Worm (Caenorhabditis elegans) whole organism, L1 larva: ENCODE results near the gene T23F2.2.

Experiments
- C04F5.9 ChIP-seq: sonication (generic microtip); optimal IDR thresholded peaks from 2 replicates; lab custom pipeline; 2016; ENCODE audit warnings: missing genetic modification characterization, missing compliant biosample characterization
- F16B12.6 ChIP-seq: fragments of 150-350 bp; optimal IDR thresholded peaks from 2 replicates; lab custom pipeline; 2014; ENCODE audit warnings: missing biosample characterization, missing genetic modification characterization
- alr-1 ChIP-seq: fragments of 200-800 bp; sonication (Bioruptor generic); optimal IDR thresholded peaks from 2 replicates; lab custom pipeline; 2018; ENCODE audit warnings: borderline replicate concordance, mild to moderate bottlenecking, missing genetic modification characterization, missing compliant biosample characterization
- blmp-1 ChIP-seq: fragments of 150-350 bp; optimal IDR thresholded peaks from 2 replicates; lab custom pipeline; 2014; ENCODE audit warnings: missing biosample characterization, missing genetic modification characterization
- ceh-88 ChIP-seq: fragments of 200-800 bp; sonication (Bioruptor generic); IDR thresholded peaks from 2 replicates; pipeline ENCODE4 v1.3.6; 2022; ENCODE audit warnings: missing genetic modification characterization, missing compliant biosample characterization
- ceh-90 ChIP-seq: sonication (generic microtip); optimal IDR thresholded peaks from 2 replicates; lab custom pipeline; 2016; ENCODE audit warnings: missing genetic modification characterization, missing compliant biosample characterization
- dpl-1 ChIP-seq, 3 experiments: fragments of 150-350 bp in 2 of 3; sonication (generic microtip) in 1 of 3; optimal IDR thresholded peaks; 2 replicates each; lab custom pipeline; 2014 to 2017; ENCODE audit warnings: missing biosample characterization in 3 of 3, missing genetic modification characterization in 3 of 3, missing genetic modification reagents in 3 of 3
- efl-1 ChIP-seq, 4 experiments: fragments of 150-350 bp; optimal IDR thresholded peaks in 3 of 4; peaks in 1 of 4; 1 replicate in 1 of 4; 2 replicates in 3 of 4; lab custom pipeline; 2014; ENCODE audit warnings: missing biosample characterization in 2 of 4, missing genetic modification characterization in 2 of 4, missing genetic modification reagents in 2 of 4
- egl-27 ChIP-seq, 2 experiments: fragments of 150-350 bp in 1 of 2; sonication (generic microtip); optimal IDR thresholded peaks; 3 replicates each; lab custom pipeline; 2017 to 2018; ENCODE audit warnings: missing biosample characterization in 2 of 2, missing genetic modification characterization in 2 of 2, missing genetic modification reagents in 2 of 2
- elt-3 ChIP-seq, 6 experiments: fragments of 150-350 bp in 1 of 6; sonication (generic microtip); optimal IDR thresholded peaks; 2 replicates each; lab custom pipeline; 2017 to 2018; ENCODE audit warnings: missing biosample characterization in 6 of 6, missing genetic modification characterization in 6 of 6, inconsistent platforms in 1 of 6
- hlh-17 ChIP-seq: fragments of 200-800 bp; sonication (Bioruptor generic); optimal IDR thresholded peaks from 2 replicates; lab custom pipeline; 2018; ENCODE audit warnings: missing genetic modification characterization, mild to moderate bottlenecking, missing compliant biosample characterization, moderate library complexity, borderline replicate concordance
- hlh-4 ChIP-seq: sonication (generic microtip); optimal IDR thresholded peaks from 2 replicates; lab custom pipeline; 2016; ENCODE audit warnings: mild to moderate bottlenecking, missing genetic modification characterization, missing compliant biosample characterization
- hpl-2 ChIP-seq: fragments of 150-350 bp; optimal IDR thresholded peaks from 2 replicates; lab custom pipeline; 2014; ENCODE audit warnings: missing biosample characterization, missing genetic modification reagents, missing genetic modification characterization
- lin-13 ChIP-seq: fragments of 150-350 bp; optimal IDR thresholded peaks from 2 replicates; lab custom pipeline; 2014; ENCODE audit warnings: missing biosample characterization, missing genetic modification reagents, missing genetic modification characterization
- lin-14 ChIP-seq: fragments of 200-800 bp; sonication (Bioruptor generic); optimal IDR thresholded peaks from 2 replicates; lab custom pipeline; 2018; ENCODE audit warnings: mild to moderate bottlenecking, missing genetic modification characterization, moderate library complexity, missing compliant biosample characterization
- lin-15B ChIP-seq: fragments of 150-350 bp; sonication (generic microtip); optimal IDR thresholded peaks from 3 replicates; lab custom pipeline; 2014; ENCODE audit warnings: missing biosample characterization, missing genetic modification characterization
- lin-35 ChIP-seq, 2 experiments: fragments of 150-350 bp; optimal IDR thresholded peaks; 2 replicates each; lab custom pipeline; 2014; ENCODE audit warnings: missing biosample characterization in 2 of 2, missing genetic modification characterization in 2 of 2, missing genetic modification reagents in 2 of 2
- lsy-2 ChIP-seq, 2 experiments: fragments of 150-350 bp; optimal IDR thresholded peaks; 2 replicates each; lab custom pipeline; 2014; ENCODE audit warnings: missing biosample characterization in 2 of 2, missing genetic modification characterization in 2 of 2
- mdl-1 ChIP-seq, 2 experiments: fragments of 150-350 bp; optimal IDR thresholded peaks; 2 replicates each; lab custom pipeline; 2014 to 2017; ENCODE audit warnings: missing biosample characterization in 2 of 2, missing genetic modification characterization in 2 of 2, inconsistent platforms in 1 of 2
- mef-2 ChIP-seq: fragments of 150-350 bp; optimal IDR thresholded peaks from 2 replicates; lab custom pipeline; 2014; ENCODE audit warnings: missing biosample characterization, missing genetic modification characterization
- nhr-11 ChIP-seq: fragments of 150-350 bp; optimal IDR thresholded peaks from 2 replicates; lab custom pipeline; 2014; ENCODE audit warnings: missing biosample characterization, missing genetic modification characterization
- nhr-19 ChIP-seq: fragments of 200-800 bp; sonication (Bioruptor generic); conservative IDR thresholded peaks from 2 replicates; pipeline ENCODE4 v1.3.6; 2022; ENCODE audit warnings: missing genetic modification characterization, missing compliant biosample characterization
- nhr-47 ChIP-seq: sonication (generic microtip); optimal IDR thresholded peaks from 2 replicates; lab custom pipeline; 2016; ENCODE audit warnings: mild to moderate bottlenecking, missing genetic modification characterization, moderate library complexity, missing compliant biosample characterization
- nhr-71 ChIP-seq: sonication (generic microtip); optimal IDR thresholded peaks from 2 replicates; lab custom pipeline; 2016; ENCODE audit warnings: mild to moderate bottlenecking, missing genetic modification characterization, moderate library complexity, missing compliant biosample characterization
- rnt-1 ChIP-seq: sonication (generic microtip); optimal IDR thresholded peaks from 2 replicates; lab custom pipeline; 2016; ENCODE audit warnings: mild to moderate bottlenecking, missing genetic modification characterization, moderate library complexity, missing compliant biosample characterization
- snu-23 ChIP-seq: sonication (generic microtip); optimal IDR thresholded peaks from 2 replicates; lab custom pipeline; 2016; ENCODE audit warnings: missing genetic modification characterization, missing compliant biosample characterization
- sptf-1 ChIP-seq: fragments of 150-350 bp; optimal IDR thresholded peaks from 2 replicates; lab custom pipeline; 2014; ENCODE audit warnings: missing biosample characterization, missing genetic modification characterization
- sup-37 ChIP-seq: fragments of 200-800 bp; sonication (Bioruptor generic); optimal IDR thresholded peaks from 2 replicates; lab custom pipeline; 2018; ENCODE audit warnings: mild to moderate bottlenecking, missing genetic modification characterization, missing compliant biosample characterization
- unc-98 ChIP-seq: fragments of 200-800 bp; sonication (Bioruptor generic); IDR thresholded peaks from 2 replicates; pipeline ENCODE4 v1.3.6; 2022; ENCODE audit warnings: missing genetic modification characterization, missing compliant biosample characterization
- ztf-11 ChIP-seq, 2 experiments: sonication (generic microtip); optimal IDR thresholded peaks; 2 replicates each; lab custom pipeline; 2016 to 2017; ENCODE audit warnings: missing genetic modification characterization in 2 of 2, missing biosample characterization in 1 of 2, missing compliant biosample characterization in 1 of 2
- ztf-4 ChIP-seq: fragments of 150-350 bp; optimal IDR thresholded peaks from 2 replicates; lab custom pipeline; 2014; ENCODE audit warnings: missing biosample characterization, missing genetic modification characterization

Gene T23F2.2

DNA sequence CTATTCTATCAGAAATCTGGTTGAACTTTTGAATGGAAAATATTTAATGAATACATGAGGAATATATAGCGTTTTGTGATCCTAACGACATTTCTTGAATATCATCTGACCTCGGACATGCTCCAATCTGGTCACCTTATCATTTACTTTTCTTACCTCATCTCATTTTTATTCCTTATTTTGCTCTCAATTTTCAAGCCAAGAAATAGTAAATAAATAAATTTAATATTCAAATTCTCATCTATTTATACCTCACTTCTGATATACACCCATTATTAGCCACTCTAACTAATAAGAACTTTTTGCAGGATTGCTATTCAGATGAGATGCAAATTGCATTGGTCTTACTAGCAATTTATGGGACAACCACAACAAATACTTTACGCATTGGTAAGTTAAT, 44.1 kb downstream of the T23F2.2 start, which contains the start of gene ddr-1:
ddr-1 (plus strand) TSS at position 301 of the 400 bp plus-strand sequence.
- no peak for TF ChIP-seq efl-1 (optimal IDR thresholded peaks at IDR 0.05; lab: Kevin White, UChicago)
- TF ChIP-seq efl-1 (GFP tag; optimal IDR thresholded peaks at IDR 0.05 in 1 of 2; lab: Kevin White, UChicago): no peak
- no peak for TF ChIP-seq lin-15B (tag; lab: Kevin White, UChicago)
- no peak for TF ChIP-seq unc-98
- TF ChIP-seq mef-2 (tag; lab: Kevin White, UChicago): no peak
- no peak for TF ChIP-seq lsy-2 (tag; optimal IDR thresholded peaks at IDR 0.05; lab: Kevin White, UChicago)
- TF ChIP-seq ztf-4: no peak
- TF ChIP-seq lin-35 (GFP tag; optimal IDR thresholded peaks at IDR 0.05; lab: Kevin White, UChicago): no peak
- TF ChIP-seq ceh-88 (GFP tag; lab: Robert Waterston, UW): no peak
- TF ChIP-seq nhr-19: no peak
- no peak for TF ChIP-seq snu-23 (GFP tag; lab: Kevin White, UChicago)
- no peak for TF ChIP-seq rnt-1 (tag; lab: Kevin White, UChicago)
- TF ChIP-seq sup-37 (GFP tag; lab: Kevin White, UChicago): no peak
- TF ChIP-seq egl-27 (tag; optimal IDR thresholded peaks at IDR 0.05; lab: Kevin White, UChicago): no peak

DNA sequence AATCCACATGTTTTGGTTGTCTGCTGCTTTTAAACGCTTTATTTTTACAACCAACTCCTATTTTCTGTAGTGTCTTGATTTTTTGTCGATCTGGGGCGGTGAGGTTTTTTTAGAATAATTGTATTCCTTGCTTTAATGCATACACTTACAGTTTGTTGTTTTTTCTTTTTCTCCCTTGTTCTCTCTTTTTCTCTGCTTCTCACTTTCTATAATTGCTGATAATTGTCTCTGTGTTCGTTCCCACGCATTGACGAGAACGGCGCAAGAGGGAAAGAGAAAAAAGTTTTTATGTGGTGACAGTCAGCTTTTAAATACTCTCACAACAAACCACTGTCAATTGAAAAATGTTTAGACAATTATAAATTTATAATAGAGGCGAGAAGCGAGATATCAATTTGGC, 46.3 kb downstream of the T23F2.2 start:
- TF ChIP-seq efl-1 (optimal IDR thresholded peaks at IDR 0.05; lab: Kevin White, UChicago) (no peak), efl-1 (GFP tag; optimal IDR thresholded peaks at IDR 0.05 in 1 of 2; lab: Kevin White, UChicago) (peak in 1 of 2 experiments; percentile 43), dpl-1 (GFP tag; optimal IDR thresholded peaks at IDR 0.05; lab: Kevin White, UChicago) (no peak)

DNA sequence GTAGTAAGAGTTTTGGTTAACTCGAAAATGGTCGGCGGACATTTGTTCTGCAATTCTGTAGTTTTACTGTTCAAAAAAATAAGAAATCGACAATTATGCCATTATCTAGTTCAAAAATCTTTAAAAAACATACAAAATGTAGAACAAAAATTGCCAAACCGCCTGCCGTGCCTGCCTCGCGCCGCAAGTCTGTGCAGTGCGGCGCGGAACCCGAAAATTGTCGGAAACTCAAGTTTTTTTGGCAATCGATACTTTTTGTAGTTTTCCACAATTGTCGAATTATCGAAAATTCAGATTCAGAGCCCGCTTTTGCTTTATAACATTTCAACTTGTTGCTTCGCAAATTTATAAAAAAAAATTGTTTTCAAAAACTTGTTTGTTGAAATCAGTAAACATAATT, 47.0 kb downstream of the T23F2.2 start:
- TF ChIP-seq ceh-90 (no peak), efl-1 (optimal IDR thresholded peaks at IDR 0.05; lab: Kevin White, UChicago) (no peak), efl-1 (GFP tag; optimal IDR thresholded peaks at IDR 0.05 in 1 of 2; lab: Kevin White, UChicago) (peak in 1 of 2 experiments; percentile 65), nhr-19 (no peak), alr-1 (tag; lab: Kevin White, UChicago) (no peak), hlh-4 (no peak), F16B12.6 (tag; lab: Kevin White, UChicago) (no peak), nhr-47 (no peak)

DNA sequence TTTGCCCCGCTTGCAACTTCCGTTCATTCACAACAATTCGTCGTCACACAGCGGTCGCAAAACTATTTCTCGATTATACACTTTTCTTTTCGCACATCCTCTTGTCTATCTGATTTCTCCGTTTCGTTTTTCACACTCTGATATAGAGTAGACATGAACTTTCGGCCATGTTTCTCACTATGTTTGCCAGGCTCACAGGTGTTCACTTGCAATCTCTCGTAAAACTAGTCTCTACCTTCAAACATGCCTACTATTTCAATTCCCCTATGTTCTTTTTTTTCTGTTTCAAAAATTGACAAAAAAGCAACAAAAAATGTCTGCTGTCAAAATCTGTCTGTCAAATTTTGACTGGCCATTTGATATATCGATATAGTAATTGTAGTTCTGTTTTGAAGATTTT, 47.9 kb downstream of the T23F2.2 start:
- TF ChIP-seq lin-13 (GFP tag; lab: Kevin White, UChicago): no peak
- TF ChIP-seq ceh-90: no peak
- TF ChIP-seq hlh-4: no peak
- peak; percentile 52 for TF ChIP-seq blmp-1

DNA sequence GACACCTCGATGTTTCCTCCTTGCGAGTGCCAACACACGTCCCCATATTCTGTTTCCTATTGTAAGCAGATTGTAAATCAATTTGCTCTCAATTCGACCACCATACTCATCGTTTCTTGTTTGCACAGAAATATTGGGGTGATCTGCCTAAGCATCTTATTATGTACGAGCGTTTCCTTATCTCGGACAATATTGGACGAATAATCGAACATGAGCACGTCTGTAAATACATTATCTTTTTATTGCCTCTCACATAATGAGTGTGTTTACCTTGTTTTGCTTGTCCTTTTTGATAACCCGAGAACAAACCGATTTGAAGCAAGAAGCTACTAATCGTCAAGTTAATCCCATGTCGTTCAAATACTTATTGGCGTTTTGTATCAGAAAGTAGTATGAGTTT, 49.9 kb downstream of the T23F2.2 start:
- TF ChIP-seq blmp-1 (no peak), sptf-1 (no peak), nhr-11 (no peak), hlh-17 (GFP tag; lab: Kevin White, UChicago) (no peak), C04F5.9 (tag; lab: Kevin White, UChicago) (no peak), mdl-1 (tag; optimal IDR thresholded peaks at IDR 0.05; lab: Kevin White, UChicago) (no peak), snu-23 (GFP tag; lab: Kevin White, UChicago) (no peak), elt-3 (tag; optimal IDR thresholded peaks at IDR 0.05; lab: Kevin White, UChicago) (no peak), ztf-11 (tag; optimal IDR thresholded peaks at IDR 0.05; lab: Kevin White, UChicago) (no peak), lin-13 (GFP tag; lab: Kevin White, UChicago) (no peak), hpl-2 (GFP tag; lab: Kevin White, UChicago) (no peak), nhr-71 (tag; lab: Kevin White, UChicago) (no peak)
- TF ChIP-seq, all 84 proteins: peak for 0

DNA sequence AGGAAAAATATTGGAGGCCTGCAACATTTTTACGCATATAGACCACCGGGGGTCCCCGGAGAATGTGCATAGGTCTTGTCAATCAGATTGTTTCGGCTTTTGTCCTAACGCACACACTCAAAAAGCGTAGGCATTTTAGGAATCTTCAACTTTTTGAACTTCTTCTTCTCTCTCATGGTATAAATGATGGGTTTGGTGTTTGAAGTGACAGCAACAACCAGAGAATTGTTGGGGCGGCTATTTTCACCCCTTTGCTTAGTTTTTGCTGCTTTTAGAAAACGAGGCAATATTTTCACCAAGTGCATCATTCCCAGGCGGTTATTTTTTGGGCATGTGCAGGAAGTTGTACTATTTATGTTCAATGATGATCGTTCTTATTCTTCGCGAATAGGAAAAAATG, 53.3 kb downstream of the T23F2.2 start:
- TF ChIP-seq lin-14 (GFP tag; lab: Kevin White, UChicago): peak; percentile 23
- no peak for TF ChIP-seq snu-23 (GFP tag; lab: Kevin White, UChicago)
